Worm (Caenorhabditis elegans): ENCODE data around the gene twk-14.
A peak's percentile ranks its signal among the peaks of the same experiment; 100 is the strongest.
"Not testable (repeated sequence)": the region's sequence is repeated elsewhere in the genome, so short reads cannot be mapped to it uniquely, and the experiment has no call there.

twk-14 gene

DNA sequence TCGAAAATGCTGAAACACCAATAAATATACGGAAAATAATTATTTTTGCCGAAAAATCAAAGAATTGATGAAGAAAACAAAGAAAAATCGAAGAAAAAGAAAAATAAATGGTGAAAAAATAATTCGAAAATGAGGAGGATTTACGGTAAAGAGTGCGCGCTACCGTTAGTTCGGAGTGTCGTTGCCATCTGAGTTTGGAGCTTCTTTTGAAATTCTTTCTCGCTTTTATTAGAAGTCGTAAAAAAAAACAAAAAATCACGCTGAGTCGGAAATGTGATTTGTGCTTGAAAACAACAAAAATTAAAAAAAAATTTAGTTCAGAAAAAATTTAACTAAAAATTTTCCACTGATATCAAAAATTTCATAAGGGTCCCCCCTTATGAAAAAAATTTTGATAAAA is 21.3 kb downstream of the twk-14 start, which contains the start of gene F23H12.10:
TSS of gene F23H12.10 (minus strand) at position 12 of the 400 bp plus-strand sequence.
- TF ChIP-seq ztf-29 (GFP tag; IDR thresholded peaks at IDR 0.05); ref-1 (GFP tag; conservative IDR thresholded peaks at IDR 0.05); T22C8.4 (GFP tag; IDR thresholded peaks at IDR 0.05): not testable (repeated sequence)

DNA sequence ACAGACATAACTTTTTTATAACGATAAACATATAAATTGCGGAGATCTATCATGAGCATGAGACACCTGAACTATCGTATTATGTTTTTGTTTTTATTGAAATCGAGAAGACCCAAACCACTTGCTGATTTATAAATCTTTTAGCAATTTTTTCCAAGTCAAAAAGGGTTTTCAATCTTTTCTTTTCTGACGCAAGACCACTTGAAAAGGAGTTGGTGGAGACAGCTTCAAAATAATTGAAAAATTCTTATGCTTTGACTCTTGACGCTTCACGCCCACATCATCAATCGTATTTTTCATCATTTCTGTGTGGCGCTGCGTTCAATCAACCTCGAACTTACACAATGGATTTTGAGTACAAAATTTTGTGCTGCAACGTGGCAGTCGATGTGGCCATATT is 24.1 kb downstream of the twk-14 start, which contains the start of gene F23H12.7:
TSS of gene F23H12.7 (plus strand) at position 301 of the 400 bp plus-strand sequence.
- no peak for TF ChIP-seq flt-1 (GFP tag; IDR thresholded peaks at IDR 0.05)
- no peak for TF ChIP-seq T22C8.4 (GFP tag; IDR thresholded peaks at IDR 0.05)
- no peak for TF ChIP-seq tab-1 (GFP tag; IDR thresholded peaks at IDR 0.05)
- TF ChIP-seq med-1 (GFP tag; optimal IDR thresholded peaks at IDR 0.05; ENCODE audit: insufficient read depth), result no peak
- no peak for TF ChIP-seq ztf-23 (GFP tag; IDR thresholded peaks at IDR 0.05)
- TF ChIP-seq ref-1 (GFP tag; conservative IDR thresholded peaks at IDR 0.05), result no peak
- TF ChIP-seq ztf-29 (GFP tag; IDR thresholded peaks at IDR 0.05), result no peak
- TF ChIP-seq klf-2 (GFP tag; conservative IDR thresholded peaks at IDR 0.05), result no peak
- TF ChIP-seq cog-1 (tag; optimal IDR thresholded peaks at IDR 0.05), result no peak

DNA sequence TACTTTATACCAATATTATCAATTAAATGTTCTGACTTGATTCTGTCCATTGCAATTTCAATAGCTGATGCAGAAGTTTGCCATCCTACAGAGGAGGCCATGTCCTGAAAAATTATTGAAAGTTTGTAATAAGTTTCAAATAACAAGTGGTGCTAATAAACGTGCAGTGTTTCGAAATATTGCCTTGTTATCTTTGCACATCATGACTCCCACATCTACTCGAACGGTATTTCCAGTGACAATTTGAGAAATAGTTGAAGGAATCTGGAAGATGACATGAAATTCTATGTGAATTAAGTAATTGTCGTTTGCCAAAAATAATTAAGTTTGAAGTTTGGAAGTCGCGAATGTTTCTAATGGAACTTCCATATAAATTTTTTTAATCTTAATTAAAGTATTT is 26.1 kb downstream of the twk-14 start, which contains the start of gene gcy-13:
TSS of gene gcy-13 (minus strand) at position 101 of the 400 bp plus-strand sequence.
- TF ChIP-seq flt-1 (GFP tag; IDR thresholded peaks at IDR 0.05) (no peak), tab-1 (GFP tag; IDR thresholded peaks at IDR 0.05) (no peak), T22C8.4 (GFP tag; IDR thresholded peaks at IDR 0.05) (no peak), ztf-29 (GFP tag; IDR thresholded peaks at IDR 0.05) (no peak), cog-1 (tag; optimal IDR thresholded peaks at IDR 0.05) (no peak), ref-1 (GFP tag; conservative IDR thresholded peaks at IDR 0.05) (no peak), ztf-23 (GFP tag; IDR thresholded peaks at IDR 0.05) (no peak), med-1 (GFP tag; optimal IDR thresholded peaks at IDR 0.05; ENCODE audit: insufficient read depth) (no peak), klf-2 (GFP tag; conservative IDR thresholded peaks at IDR 0.05) (no peak)

DNA sequence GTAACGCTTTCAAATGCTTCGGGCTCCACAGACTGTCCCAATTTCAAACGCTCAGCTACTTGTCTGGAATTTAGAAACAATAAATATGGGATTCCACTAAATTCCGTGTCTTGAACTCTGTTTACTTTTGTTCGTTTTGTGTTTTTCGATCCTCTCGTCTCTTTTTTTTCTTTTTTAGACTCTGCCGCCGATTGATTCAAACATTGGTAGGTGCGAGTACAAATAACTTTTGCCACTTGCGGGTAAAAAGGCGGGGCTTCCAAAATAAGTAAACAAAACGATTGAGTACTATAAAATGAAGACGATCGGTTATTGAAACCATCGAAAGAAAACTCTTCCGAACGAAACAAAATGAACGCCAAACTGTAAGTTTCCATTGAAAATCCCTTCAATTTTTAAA is 30.4 kb downstream of the twk-14 start, which contains the start of gene fipr-2:
TSS of gene fipr-2 (plus strand) at position 245 of the 400 bp plus-strand sequence.
- no peak for TF ChIP-seq cog-1 (tag; optimal IDR thresholded peaks at IDR 0.05)
- no peak for TF ChIP-seq klf-2 (GFP tag; conservative IDR thresholded peaks at IDR 0.05)
- TF ChIP-seq ztf-23 (GFP tag; IDR thresholded peaks at IDR 0.05), result no peak
- no peak for TF ChIP-seq med-1 (GFP tag; optimal IDR thresholded peaks at IDR 0.05; ENCODE audit: insufficient read depth)
- TF ChIP-seq ztf-29 (GFP tag; IDR thresholded peaks at IDR 0.05), result no peak

DNA sequence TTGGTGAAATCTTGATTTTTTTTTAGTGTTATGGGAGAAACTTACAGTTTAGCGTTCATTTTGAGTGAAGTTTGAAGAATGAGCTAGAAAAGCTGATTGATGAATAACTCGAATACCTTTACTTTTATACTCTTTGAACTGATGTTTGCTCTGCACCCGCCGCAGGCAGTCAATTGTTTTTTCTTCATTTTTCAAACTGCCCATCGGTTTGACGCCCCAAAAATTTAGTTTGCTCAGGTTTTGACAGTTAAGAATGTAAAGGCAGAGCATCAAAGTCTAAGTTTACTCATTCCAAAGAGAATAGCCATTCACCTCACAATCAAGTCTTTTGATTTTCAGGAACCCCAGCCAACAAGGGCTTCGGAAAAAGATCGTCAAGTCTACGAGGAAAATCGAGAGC is 33.9 kb downstream of the twk-14 start, which contains the start of gene fipr-1:
TSS of gene fipr-1 (minus strand) at position 101 of the 400 bp plus-strand sequence.
- TF ChIP-seq ref-1 (GFP tag; conservative IDR thresholded peaks at IDR 0.05) (no peak), ztf-23 (GFP tag; IDR thresholded peaks at IDR 0.05) (no peak), T22C8.4 (GFP tag; IDR thresholded peaks at IDR 0.05) (no peak), flt-1 (GFP tag; IDR thresholded peaks at IDR 0.05) (no peak), tab-1 (GFP tag; IDR thresholded peaks at IDR 0.05) (no peak), ztf-29 (GFP tag; IDR thresholded peaks at IDR 0.05) (no peak), med-1 (GFP tag; optimal IDR thresholded peaks at IDR 0.05; ENCODE audit: insufficient read depth) (no peak), cog-1 (tag; optimal IDR thresholded peaks at IDR 0.05) (no peak), klf-2 (GFP tag; conservative IDR thresholded peaks at IDR 0.05) (no peak)

DNA sequence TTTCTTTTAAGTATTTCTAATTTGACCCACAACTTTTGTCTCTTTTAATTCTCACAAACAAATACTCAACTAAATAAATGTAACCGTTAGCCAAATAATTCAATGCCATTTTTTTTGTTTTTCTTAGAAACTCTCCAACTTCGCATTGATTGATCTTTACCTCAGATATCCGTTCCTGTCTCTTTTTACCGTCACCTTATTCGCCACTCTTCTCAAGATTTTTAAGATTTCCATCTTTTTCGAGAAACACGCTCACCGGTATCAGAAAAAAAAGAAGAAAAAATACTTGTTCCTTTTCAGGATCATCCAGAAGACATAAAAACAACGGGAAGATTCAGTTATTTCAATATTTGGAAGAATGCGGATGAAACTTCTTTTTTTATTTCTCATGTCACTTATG is 37.2 kb downstream of the twk-14 start, which contains the start of gene F23H12.5:
TSS of gene F23H12.5 (plus strand) at position 301 of the 400 bp plus-strand sequence.
- no peak for TF ChIP-seq ztf-23 (GFP tag; IDR thresholded peaks at IDR 0.05)
- TF ChIP-seq flt-1 (GFP tag; IDR thresholded peaks at IDR 0.05), result no peak
- no peak for TF ChIP-seq klf-2 (GFP tag; conservative IDR thresholded peaks at IDR 0.05)
- TF ChIP-seq ztf-29 (GFP tag; IDR thresholded peaks at IDR 0.05), result no peak
- no peak for TF ChIP-seq T22C8.4 (GFP tag; IDR thresholded peaks at IDR 0.05)
- TF ChIP-seq cog-1 (tag; optimal IDR thresholded peaks at IDR 0.05), result no peak
- no peak for TF ChIP-seq ref-1 (GFP tag; conservative IDR thresholded peaks at IDR 0.05)
- TF ChIP-seq med-1 (GFP tag; optimal IDR thresholded peaks at IDR 0.05; ENCODE audit: insufficient read depth), result no peak
- no peak for TF ChIP-seq tab-1 (GFP tag; IDR thresholded peaks at IDR 0.05)

DNA sequence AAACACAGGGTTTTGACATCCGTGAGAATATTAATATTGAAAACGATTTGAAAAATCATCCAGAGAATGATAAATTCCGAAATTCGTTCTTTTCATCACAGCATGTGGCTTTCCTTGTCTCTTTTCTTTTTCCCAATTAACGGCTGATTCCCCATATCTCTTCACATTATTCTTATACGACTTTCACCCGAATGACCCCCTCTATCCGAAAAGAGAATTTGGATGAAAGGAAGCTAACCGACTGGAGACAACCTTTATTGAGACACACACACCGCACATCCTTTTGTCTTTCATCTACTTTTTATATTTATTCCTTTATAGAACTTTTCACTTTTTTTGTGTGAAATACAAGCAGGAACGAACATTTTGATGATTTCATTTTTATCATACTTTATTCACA is 37.9 kb downstream of the twk-14 start:
- no peak for TF ChIP-seq ztf-29 (GFP tag; IDR thresholded peaks at IDR 0.05)
- TF ChIP-seq T22C8.4 (GFP tag; IDR thresholded peaks at IDR 0.05), result no peak
- no peak for TF ChIP-seq flt-1 (GFP tag; IDR thresholded peaks at IDR 0.05)
- no peak for TF ChIP-seq klf-2 (GFP tag; conservative IDR thresholded peaks at IDR 0.05)
- no peak for TF ChIP-seq ref-1 (GFP tag; conservative IDR thresholded peaks at IDR 0.05)
- TF ChIP-seq ztf-23 (GFP tag; IDR thresholded peaks at IDR 0.05), result no peak
- no peak for TF ChIP-seq tab-1 (GFP tag; IDR thresholded peaks at IDR 0.05)
- no peak for TF ChIP-seq med-1 (GFP tag; optimal IDR thresholded peaks at IDR 0.05; ENCODE audit: insufficient read depth)
- TF ChIP-seq cog-1 (tag; optimal IDR thresholded peaks at IDR 0.05), result no peak

DNA sequence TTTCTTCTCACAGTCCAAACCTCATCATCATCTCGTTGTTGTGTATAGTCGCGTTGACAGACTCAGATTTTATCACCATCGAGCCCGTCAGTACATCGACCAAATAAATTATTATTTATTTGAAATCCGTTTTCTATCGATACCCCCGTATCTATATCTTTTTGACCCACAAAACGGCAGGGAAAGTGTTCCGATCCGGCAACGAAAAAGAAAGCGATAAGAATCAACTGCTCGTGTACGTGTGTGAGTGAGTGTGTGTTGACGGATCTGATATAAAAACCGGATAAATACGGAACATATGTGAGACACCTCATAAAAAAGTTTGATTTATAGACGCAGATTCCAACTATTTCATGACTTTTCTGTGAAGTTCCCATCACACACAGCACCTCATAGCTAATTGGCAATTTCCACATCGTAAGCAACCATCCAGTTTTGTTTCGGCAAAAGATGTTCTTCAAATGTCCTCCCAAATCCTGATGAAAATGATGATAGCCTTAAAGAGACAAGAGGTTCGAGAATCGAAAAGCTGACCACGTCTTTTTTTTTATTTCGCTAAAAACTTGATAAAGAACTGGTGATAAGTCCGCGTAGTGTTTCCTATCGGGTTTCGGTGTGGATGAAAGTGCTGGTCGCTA is 41.2 kb downstream of the twk-14 start:
- TF ChIP-seq flt-1 (GFP tag; IDR thresholded peaks at IDR 0.05), result peak; percentile 54; the same call in 1 of the 2 replicates
- TF ChIP-seq klf-2 (GFP tag; conservative IDR thresholded peaks at IDR 0.05), result no peak

DNA sequence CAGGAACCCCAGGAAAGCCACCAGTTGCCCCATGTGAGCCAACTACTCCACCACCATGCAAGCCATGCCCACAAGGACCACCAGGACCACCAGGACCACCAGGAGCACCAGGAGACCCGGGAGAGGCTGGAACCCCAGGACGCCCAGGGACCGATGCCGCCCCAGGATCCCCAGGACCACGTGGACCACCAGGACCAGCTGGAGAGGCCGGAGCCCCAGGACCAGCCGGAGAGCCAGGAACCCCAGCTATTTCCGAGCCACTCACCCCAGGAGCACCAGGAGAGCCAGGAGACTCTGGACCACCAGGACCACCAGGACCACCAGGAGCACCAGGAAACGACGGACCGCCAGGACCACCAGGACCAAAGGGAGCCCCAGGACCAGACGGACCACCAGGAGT is 42.0 kb downstream of the twk-14 start:
- peak; percentile 12; the same call in 1 of the 2 replicates for TF ChIP-seq ztf-29 (GFP tag; IDR thresholded peaks at IDR 0.05)
- TF ChIP-seq med-1 (GFP tag; optimal IDR thresholded peaks at IDR 0.05; ENCODE audit: insufficient read depth), result no peak
- peak; percentile 43; the same call in 1 of the 2 replicates for TF ChIP-seq T22C8.4 (GFP tag; IDR thresholded peaks at IDR 0.05)
- TF ChIP-seq klf-2 (GFP tag; conservative IDR thresholded peaks at IDR 0.05), result no peak
- no peak for TF ChIP-seq ref-1 (GFP tag; conservative IDR thresholded peaks at IDR 0.05)

DNA sequence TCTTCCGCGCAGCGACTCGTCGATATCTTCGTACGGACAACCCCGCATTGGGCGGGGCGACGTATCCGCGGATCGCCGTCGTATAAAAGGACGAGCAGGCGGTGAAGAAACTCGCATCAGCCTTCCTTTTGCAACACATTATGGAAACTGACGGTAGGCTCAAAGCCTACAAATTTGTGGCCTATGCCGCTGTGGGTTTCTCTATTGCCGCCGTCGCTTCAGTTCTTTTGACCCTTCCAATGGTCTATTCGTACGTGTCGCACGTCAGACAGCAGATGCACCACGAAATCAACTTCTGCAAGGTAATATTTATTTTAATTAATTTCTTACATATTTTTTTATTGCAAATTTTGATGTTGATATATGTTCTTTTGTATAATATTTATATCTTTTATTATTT is 42.6 kb downstream of the twk-14 start:
- no peak; the same call in 1 of the 2 replicates for TF ChIP-seq T22C8.4 (GFP tag; IDR thresholded peaks at IDR 0.05)
- no peak for TF ChIP-seq flt-1 (GFP tag; IDR thresholded peaks at IDR 0.05)
- TF ChIP-seq ztf-23 (GFP tag; IDR thresholded peaks at IDR 0.05), result no peak
- no peak for TF ChIP-seq klf-2 (GFP tag; conservative IDR thresholded peaks at IDR 0.05)
- no peak for TF ChIP-seq tab-1 (GFP tag; IDR thresholded peaks at IDR 0.05)
- TF ChIP-seq med-1 (GFP tag; optimal IDR thresholded peaks at IDR 0.05; ENCODE audit: insufficient read depth), result no peak
- no peak for TF ChIP-seq ref-1 (GFP tag; conservative IDR thresholded peaks at IDR 0.05)
- TF ChIP-seq cog-1 (tag; optimal IDR thresholded peaks at IDR 0.05), result no peak
- no peak for TF ChIP-seq ztf-29 (GFP tag; IDR thresholded peaks at IDR 0.05)
